Fruit fly (Drosophila melanogaster) whole organism, prepupa: ENCODE data around the gene CG32219.

Experiments
- Blimp-1 ChIP-seq: fragments of 200-800 bp; sonication (Bioruptor generic); optimal IDR thresholded peaks from 3 replicates; lab custom pipeline; 2017; ENCODE audit warnings: missing biosample characterization, missing genetic modification characterization, mild to moderate bottlenecking, moderate library complexity, missing genetic modification reagents
- CG10631 ChIP-seq: fragments of 200-800 bp; sonication (Bioruptor generic); optimal IDR thresholded peaks from 2 replicates; lab custom pipeline; 2016; ENCODE audit warnings: missing biosample characterization, missing genetic modification characterization
- CG11762 ChIP-seq: fragments of 200-800 bp; sonication (Bioruptor generic); optimal IDR thresholded peaks from 3 replicates; lab custom pipeline; 2016; ENCODE audit warnings: missing biosample characterization, missing genetic modification characterization; ENCODE audit not compliant: insufficient read depth
- CG15336 ChIP-seq: fragments of 200-800 bp; sonication (Bioruptor generic); IDR thresholded peaks from 2 replicates; pipeline ENCODE4 v1.3.6; 2022; ENCODE audit warnings: missing biosample characterization, missing genetic modification characterization
- CG1621 ChIP-seq: fragments of 200-800 bp; sonication (Bioruptor generic); optimal IDR thresholded peaks from 3 replicates; lab custom pipeline; 2018; ENCODE audit warnings: missing biosample characterization, mild to moderate bottlenecking, missing genetic modification characterization
- CG3032 ChIP-seq: fragments of 200-800 bp; optimal IDR thresholded peaks from 2 replicates; lab custom pipeline; 2019; ENCODE audit warnings: missing biosample characterization, mild to moderate bottlenecking, missing genetic modification characterization, moderate library complexity
- CG31627 ChIP-seq: fragments of 200-800 bp; sonication (Bioruptor generic); optimal IDR thresholded peaks from 3 replicates; lab custom pipeline; 2016; ENCODE audit warnings: missing biosample characterization, missing genetic modification characterization
- CG32006 ChIP-seq: fragments of 200-800 bp; sonication (Bioruptor generic); optimal IDR thresholded peaks from 3 replicates; lab custom pipeline; 2017; ENCODE audit warnings: missing biosample characterization, mild to moderate bottlenecking, missing genetic modification characterization
- CG34406 ChIP-seq: fragments of 200-800 bp; sonication (Bioruptor generic); optimal IDR thresholded peaks from 3 replicates; lab custom pipeline; 2016; ENCODE audit warnings: missing biosample characterization, missing genetic modification characterization
- CG3919 ChIP-seq: fragments of 200-800 bp; sonication (Bioruptor generic); optimal IDR thresholded peaks from 3 replicates; lab custom pipeline; 2016; ENCODE audit warnings: missing biosample characterization, missing genetic modification characterization
- CG4318 ChIP-seq: fragments of 200-800 bp; sonication (Bioruptor generic); optimal IDR thresholded peaks from 3 replicates; lab custom pipeline; 2017; ENCODE audit warnings: missing biosample characterization, mild to moderate bottlenecking, missing genetic modification characterization
- CG6163 ChIP-seq: fragments of 200-800 bp; sonication (Bioruptor generic); IDR thresholded peaks from 3 replicates; pipeline ENCODE4 v1.3.6; 2022; ENCODE audit warnings: missing biosample characterization, missing genetic modification characterization
- CG6792 ChIP-seq: fragments of 200-800 bp; sonication (Bioruptor generic); optimal IDR thresholded peaks from 3 replicates; lab custom pipeline; 2016; ENCODE audit warnings: missing biosample characterization, missing genetic modification characterization
- CG6808 ChIP-seq: fragments of 200-800 bp; sonication (Bioruptor generic); optimal IDR thresholded peaks from 3 replicates; lab custom pipeline; 2017; ENCODE audit warnings: missing biosample characterization, missing genetic modification characterization, mild to moderate bottlenecking, moderate library complexity, missing genetic modification reagents
- CG7368 ChIP-seq: fragments of 200-800 bp; sonication (Bioruptor generic); optimal IDR thresholded peaks from 3 replicates; lab custom pipeline; 2016; ENCODE audit warnings: missing biosample characterization, missing genetic modification characterization
- CG8119 ChIP-seq: fragments of 200-800 bp; sonication (Bioruptor generic); IDR thresholded peaks from 3 replicates; pipeline ENCODE4 v1.3.6; 2022; ENCODE audit warnings: missing biosample characterization, missing genetic modification characterization
- CG8319 ChIP-seq: fragments of 200-800 bp; sonication (Bioruptor generic); optimal IDR thresholded peaks from 3 replicates; lab custom pipeline; 2016; ENCODE audit warnings: missing biosample characterization, missing genetic modification characterization
- CG9139 ChIP-seq: fragments of 200-800 bp; sonication (Bioruptor generic); optimal IDR thresholded peaks from 3 replicates; lab custom pipeline; 2017; ENCODE audit warnings: missing biosample characterization, mild to moderate bottlenecking, missing genetic modification characterization
- Eip78C ChIP-seq: fragments of 200-800 bp; sonication (Bioruptor generic); peaks from one replicate; lab custom pipeline; 2016; ENCODE audit warnings: missing biosample characterization, missing genetic modification characterization
- Ets96B ChIP-seq: fragments of 200-800 bp; optimal IDR thresholded peaks from 2 replicates; lab custom pipeline; 2019; ENCODE audit warnings: missing biosample characterization, mild to moderate bottlenecking, missing genetic modification characterization, moderate library complexity
- Lpt ChIP-seq: fragments of 200-800 bp; sonication (Bioruptor generic); optimal IDR thresholded peaks from 3 replicates; lab custom pipeline; 2016; ENCODE audit warnings: missing biosample characterization, missing genetic modification characterization
- Met ChIP-seq: fragments of 200-800 bp; sonication (Bioruptor generic); optimal IDR thresholded peaks from 3 replicates; lab custom pipeline; 2016; ENCODE audit warnings: missing biosample characterization, missing genetic modification characterization
- OdsH ChIP-seq: fragments of 200-800 bp; sonication (Bioruptor generic); optimal IDR thresholded peaks from 3 replicates; lab custom pipeline; 2016; ENCODE audit warnings: missing biosample characterization, missing genetic modification characterization
- Sox102F ChIP-seq: fragments of 200-800 bp; sonication (Bioruptor generic); optimal IDR thresholded peaks from 2 replicates; lab custom pipeline; 2016; ENCODE audit warnings: missing biosample characterization, mild to moderate bottlenecking, missing genetic modification characterization
- Sox14 ChIP-seq: fragments of 200-800 bp; sonication (Bioruptor generic); optimal IDR thresholded peaks from 3 replicates; lab custom pipeline; 2016; ENCODE audit warnings: missing biosample characterization, missing genetic modification characterization
- achi ChIP-seq: fragments of 200-800 bp; sonication (Bioruptor generic); optimal IDR thresholded peaks from 3 replicates; lab custom pipeline; 2016; ENCODE audit warnings: missing biosample characterization, missing genetic modification characterization
- acj6 ChIP-seq: fragments of 200-800 bp; sonication (Bioruptor generic); optimal IDR thresholded peaks from 3 replicates; lab custom pipeline; 2016; ENCODE audit warnings: missing biosample characterization, missing genetic modification characterization
- cyc ChIP-seq: fragments of 200-800 bp; sonication (Bioruptor generic); optimal IDR thresholded peaks from 3 replicates; lab custom pipeline; 2016; ENCODE audit warnings: missing biosample characterization, missing genetic modification characterization
- dac ChIP-seq: fragments of 200-800 bp; sonication (Bioruptor generic); optimal IDR thresholded peaks from 2 replicates; lab custom pipeline; 2017; ENCODE audit warnings: missing biosample characterization, mild to moderate bottlenecking, missing genetic modification characterization
- dsx ChIP-seq: fragments of 200-800 bp; optimal IDR thresholded peaks from 3 replicates; lab custom pipeline; 2019; ENCODE audit warnings: missing biosample characterization, mild to moderate bottlenecking, missing genetic modification characterization, moderate library complexity; ENCODE audit not compliant: poor library complexity, severe bottlenecking
- eg ChIP-seq: fragments of 200-800 bp; sonication (Bioruptor generic); IDR thresholded peaks from 3 replicates; pipeline ENCODE4 v1.3.6; 2022; ENCODE audit warnings: missing biosample characterization, missing genetic modification characterization
- esn ChIP-seq: fragments of 200-800 bp; sonication (Bioruptor generic); optimal IDR thresholded peaks from 2 replicates; lab custom pipeline; 2016; ENCODE audit warnings: missing biosample characterization, mild to moderate bottlenecking, missing genetic modification characterization, moderate library complexity
- fd85E ChIP-seq: fragments of 200-800 bp; sonication (Bioruptor generic); optimal IDR thresholded peaks from 3 replicates; lab custom pipeline; 2016; ENCODE audit warnings: missing biosample characterization, missing genetic modification characterization
- fkh ChIP-seq: fragments of 200-800 bp; sonication (Bioruptor generic); optimal IDR thresholded peaks from 3 replicates; lab custom pipeline; 2017; ENCODE audit warnings: missing biosample characterization, mild to moderate bottlenecking, missing genetic modification characterization, moderate library complexity
- lz ChIP-seq: fragments of 200-800 bp; sonication (Bioruptor generic); optimal IDR thresholded peaks from 3 replicates; lab custom pipeline; 2016; ENCODE audit warnings: missing biosample characterization, missing genetic modification characterization
- pdm3 ChIP-seq: fragments of 200-800 bp; sonication (Bioruptor generic); optimal IDR thresholded peaks from 3 replicates; lab custom pipeline; 2016; ENCODE audit warnings: missing biosample characterization, missing genetic modification characterization
- salr ChIP-seq, 2 experiments: fragments of 200-800 bp; sonication (Bioruptor generic); optimal IDR thresholded peaks; 3 replicates each; lab custom pipeline; 2016 to 2018; ENCODE audit warnings: missing biosample characterization in 2 of 2, missing genetic modification characterization in 2 of 2, mild to moderate bottlenecking in 1 of 2
- ss ChIP-seq, 2 experiments: fragments of 200-800 bp; sonication (Bioruptor generic); optimal IDR thresholded peaks; 2 replicates in 1 of 2; 3 replicates in 1 of 2; lab custom pipeline; 2017 to 2018; ENCODE audit warnings: mild to moderate bottlenecking in 2 of 2, missing biosample characterization in 2 of 2, missing genetic modification characterization in 2 of 2, moderate library complexity in 1 of 2
- svp ChIP-seq: fragments of 200-800 bp; sonication (Bioruptor generic); peaks from one replicate; lab custom pipeline; 2016; ENCODE audit warnings: missing biosample characterization, missing genetic modification characterization

The CG32219 gene

dm6 chr3L:19913328-19913936, 37.5 kb downstream of the CG32219 start, which contains the start of gene Mtr3:
Gene Mtr3, minus strand, starts transcription at chr3L:19913715.
- TF ChIP-seq fkh (GFP tag; lab: Kevin White, UChicago) = no peak
- TF ChIP-seq CG6808 (GFP tag; lab: Kevin White, UChicago) = no peak
- TF ChIP-seq CG3032 (tag; lab: Kevin White, UChicago) = no peak
- no peak for TF ChIP-seq svp
- TF ChIP-seq CG8119 = no peak
- TF ChIP-seq OdsH (GFP tag; lab: Kevin White, UChicago) = no peak
- TF ChIP-seq CG34406 (GFP tag; lab: Kevin White, UChicago) = no peak
- TF ChIP-seq CG10631 = no peak

DNA sequence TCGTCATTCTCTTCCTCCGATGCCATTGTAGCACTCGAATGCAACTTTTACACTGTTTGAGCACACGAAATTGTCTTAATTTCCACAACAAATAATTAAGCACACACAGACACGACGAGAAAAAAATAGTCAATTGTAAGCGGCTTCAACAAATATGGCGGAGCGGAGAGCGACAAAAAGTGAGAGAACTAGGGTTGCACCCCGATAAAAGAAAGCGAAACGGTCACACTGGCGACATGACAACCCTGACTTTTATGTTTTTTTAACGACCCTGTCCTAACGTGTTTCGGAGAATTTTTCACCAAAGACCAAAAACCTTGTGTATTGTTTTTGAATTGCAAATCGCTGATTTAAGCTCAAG, 40.9 kb downstream of the CG32219 start, which contains the start of the genes Mi-2 and Prp3:
Gene Mi-2, minus strand, starts transcription at position 162 of the 361 bp plus-strand sequence.
Gene Prp3, plus strand, starts transcription at position 247 of the 361 bp plus-strand sequence.
- TF ChIP-seq Sox14 (GFP tag; lab: Kevin White, UChicago) (peak; percentile 31), Eip78C (peak; percentile 54), lz (GFP tag; lab: Kevin White, UChicago) (no peak), dac (GFP tag; lab: Kevin White, UChicago) (no peak), CG6163 (GFP tag; lab: Robert Waterston, UW) (peak; percentile 48; the same call in 2 of the 3 replicates), Met (GFP tag; lab: Kevin White, UChicago) (no peak), fkh (GFP tag; lab: Kevin White, UChicago) (peak; percentile 71), CG11762 (GFP tag; lab: Kevin White, UChicago) (no peak)

- 0 out of 3 replicates have a peak, but pooled peaks have one; percentile 15 for TF ChIP-seq eg (GFP tag; lab: Robert Waterston, UW)
- peak; percentile 91 for TF ChIP-seq dsx
- peak; percentile 5 for TF ChIP-seq CG6792 (GFP tag; lab: Kevin White, UChicago)
- TF ChIP-seq CG1621 = peak; percentile 42
- TF ChIP-seq CG6163 (GFP tag; lab: Robert Waterston, UW) = peak; percentile 46; the same call in 2 of the 3 replicates
- TF ChIP-seq Sox14 (GFP tag; lab: Kevin White, UChicago) = peak; percentile 74
- TF ChIP-seq CG7368 (GFP tag; lab: Kevin White, UChicago) = no peak
- TF ChIP-seq CG34406 (GFP tag; lab: Kevin White, UChicago) = peak; percentile 8
- no peak for TF ChIP-seq CG9139 (GFP tag; lab: Kevin White, UChicago)
- TF ChIP-seq esn (GFP tag; lab: Kevin White, UChicago) = peak; percentile 10
- peak; percentile 27 for TF ChIP-seq lz (GFP tag; lab: Kevin White, UChicago)
- no peak for TF ChIP-seq salr (GFP tag; optimal IDR thresholded peaks at IDR 0.05; lab: Kevin White, UChicago)
- TF ChIP-seq Eip78C = peak; percentile 72
- no peak for TF ChIP-seq pdm3 (GFP tag; lab: Kevin White, UChicago)
These were observed 41.5 kb downstream of the CG32219 start for dm6 chr3L:19909234-19910053.

DNA sequence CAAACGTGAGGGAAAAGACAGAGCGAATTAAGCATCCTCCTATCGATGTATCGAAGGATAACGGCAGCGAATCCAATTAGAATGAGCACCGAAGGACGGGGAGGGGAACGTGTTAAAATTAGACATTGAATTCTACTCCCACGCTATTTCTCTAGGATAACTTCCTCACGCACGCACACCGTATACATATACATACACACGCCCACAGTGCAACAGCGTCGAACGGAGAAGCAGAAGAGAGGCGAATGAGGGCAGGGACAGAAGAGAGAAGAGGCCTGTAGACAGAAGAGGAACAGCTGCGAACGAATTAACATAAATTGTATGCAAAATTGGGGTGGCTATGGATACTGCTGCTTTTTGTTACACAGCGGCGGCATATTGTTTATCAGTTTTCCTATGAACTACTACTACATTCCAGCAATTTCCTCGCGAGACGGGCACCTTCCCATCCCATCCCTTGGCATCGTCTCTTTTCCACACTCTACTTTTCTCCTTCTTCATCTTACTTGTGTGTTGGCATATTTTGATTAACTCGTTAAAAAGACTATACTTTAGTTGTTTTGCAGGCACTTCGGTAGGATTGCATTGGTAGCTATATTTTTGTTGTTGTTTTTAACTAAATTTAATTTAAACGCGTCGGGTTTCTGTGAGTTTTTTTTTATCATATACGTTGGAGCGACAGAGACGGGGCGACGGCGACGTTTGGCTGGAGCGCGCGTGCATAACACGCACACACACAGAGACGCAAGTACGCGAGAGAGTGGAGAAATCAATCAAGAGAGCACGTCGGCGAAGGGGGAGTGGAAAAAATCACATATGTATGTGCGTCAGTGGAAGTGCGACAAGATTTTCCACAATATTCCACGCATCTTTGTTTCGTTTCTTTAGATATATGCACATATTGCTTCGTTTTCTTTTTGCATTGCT, 42.5 kb downstream of the CG32219 start:
- TF ChIP-seq CG32006 (GFP tag; lab: Kevin White, UChicago) = no peak
- no peak for TF ChIP-seq Sox14 (GFP tag; lab: Kevin White, UChicago)
- no peak for TF ChIP-seq CG8119
- no peak for TF ChIP-seq CG4318 (GFP tag; lab: Kevin White, UChicago)
- TF ChIP-seq CG31627 (GFP tag; lab: Kevin White, UChicago) = no peak
- peak; percentile 40 for TF ChIP-seq Blimp-1 (GFP tag; lab: Kevin White, UChicago)
- no peak for TF ChIP-seq achi (GFP tag; lab: Kevin White, UChicago)
- TF ChIP-seq Sox102F (GFP tag; lab: Kevin White, UChicago) = no peak
- no peak for TF ChIP-seq fd85E
- TF ChIP-seq CG8319 (GFP tag; lab: Kevin White, UChicago) = no peak
- peak; percentile 11 for TF ChIP-seq Lpt
- peak; percentile 39; the same call in 1 of the 3 replicates for TF ChIP-seq eg (GFP tag; lab: Robert Waterston, UW)
- TF ChIP-seq CG15336 (GFP tag; lab: Robert Waterston, UW) = 0 out of 2 replicates have a peak, but pooled peaks have one; percentile 13
- peak in 1 of 2 experiments; percentile 4 for TF ChIP-seq ss (GFP tag; optimal IDR thresholded peaks at IDR 0.05; lab: Kevin White, UChicago)
- TF ChIP-seq cyc (GFP tag; lab: Kevin White, UChicago) = no peak
- no peak for TF ChIP-seq CG3919
- TF ChIP-seq OdsH (GFP tag; lab: Kevin White, UChicago) = no peak
- no peak for TF ChIP-seq acj6 (GFP tag; lab: Kevin White, UChicago)
- TF ChIP-seq Ets96B (tag; lab: Kevin White, UChicago) = no peak
- TF ChIP-seq CG11762 (GFP tag; lab: Kevin White, UChicago) = no peak
- TF ChIP-seq CG6808 (GFP tag; lab: Kevin White, UChicago) = peak; percentile 9
